Fruit fly (Drosophila melanogaster): ENCODE data around the gene alphaTub67C.

DNA sequence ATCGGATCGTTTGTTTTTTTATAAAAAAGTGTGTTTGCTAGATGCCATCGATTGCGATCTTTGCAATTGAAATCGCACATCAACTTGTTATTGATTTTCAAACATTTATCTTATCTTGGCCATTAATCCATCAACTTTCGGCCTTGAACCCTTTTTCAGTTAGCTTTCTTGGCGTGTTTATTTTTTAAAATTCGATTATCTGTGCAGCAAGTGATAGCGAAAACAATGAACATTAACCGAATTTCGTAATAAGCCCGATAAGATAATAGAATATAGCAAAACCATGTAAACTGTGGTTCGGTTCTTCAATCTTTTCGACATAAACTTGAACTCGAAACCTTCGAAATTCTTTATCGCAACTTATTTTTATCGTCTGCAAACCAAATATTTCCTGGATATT, 6.8 kb upstream of the alphaTub67C start:
- TF ChIP-seq Dif (GFP tag; optimal IDR thresholded peaks at IDR 0.05; ENCODE audit: partially characterized antibody) (no peak), usp (GFP tag; optimal IDR thresholded peaks at IDR 0.05) (no peak), psq (GFP tag; optimal IDR thresholded peaks at IDR 0.05) (no peak), h (GFP tag; optimal IDR thresholded peaks at IDR 0.05) (no peak), jim (GFP tag; optimal IDR thresholded peaks at IDR 0.05) (no peak), dmrt93B (GFP tag; optimal IDR thresholded peaks at IDR 0.05) (no peak)

Data from whole organism, wandering third instar larva.